Fruit fly (Drosophila melanogaster) whole organism, embryonic: ENCODE data around the gene htk.

ENCODE experiments used
- Blimp-1 ChIP-seq: fragments of 200-800 bp; sonication (Bioruptor generic); optimal IDR thresholded peaks from 3 replicates; lab custom pipeline; 2018; ENCODE audit warnings: missing biosample characterization, missing genetic modification characterization, mild to moderate bottlenecking, moderate library complexity, missing genetic modification reagents
- CG11085 ChIP-seq: fragments of 200-800 bp; sonication (Bioruptor generic); IDR thresholded peaks from 2 replicates; pipeline ENCODE4 v1.3.6; 2022; ENCODE audit warnings: missing biosample characterization, missing genetic modification characterization
- CG13296 ChIP-seq: fragments of 200-800 bp; sonication (Bioruptor generic); optimal IDR thresholded peaks from 3 replicates; lab custom pipeline; 2018; ENCODE audit warnings: missing biosample characterization, mild to moderate bottlenecking, missing genetic modification characterization
- CG14441 ChIP-seq: fragments of 200-800 bp; sonication (Bioruptor generic); IDR thresholded peaks from 2 replicates; pipeline ENCODE4 v1.3.6; 2022; ENCODE audit warnings: missing biosample characterization, missing genetic modification characterization
- CG15269 ChIP-seq: fragments of 200-800 bp; sonication (Bioruptor generic); optimal IDR thresholded peaks from 2 replicates; lab custom pipeline; 2018; ENCODE audit warnings: missing biosample characterization, mild to moderate bottlenecking, missing genetic modification characterization, moderate library complexity
- CG1602 ChIP-seq: fragments of 200-800 bp; sonication (Bioruptor generic); optimal IDR thresholded peaks from 3 replicates; lab custom pipeline; 2016; ENCODE audit warnings: missing biosample characterization, missing genetic modification characterization
- CG16815 ChIP-seq: fragments of 200-800 bp; sonication (Bioruptor generic); optimal IDR thresholded peaks from 3 replicates; lab custom pipeline; 2017; ENCODE audit warnings: missing biosample characterization, mild to moderate bottlenecking, missing genetic modification characterization
- CG18599 ChIP-seq: fragments of 200-800 bp; sonication (Bioruptor generic); optimal IDR thresholded peaks from 3 replicates; lab custom pipeline; 2017; ENCODE audit warnings: missing biosample characterization, missing genetic modification characterization, mild to moderate bottlenecking, moderate library complexity, missing genetic modification reagents
- CG2129 ChIP-seq: fragments of 200-800 bp; sonication (Bioruptor generic); IDR thresholded peaks from 2 replicates; pipeline ENCODE4 v1.3.6; 2022; ENCODE audit warnings: missing biosample characterization, missing genetic modification characterization; ENCODE audit not compliant: partially characterized antibody
- CG2202 ChIP-seq: fragments of 200-800 bp; sonication (Bioruptor generic); optimal IDR thresholded peaks from 2 replicates; lab custom pipeline; 2018; ENCODE audit warnings: missing biosample characterization, mild to moderate bottlenecking, missing genetic modification characterization
- CG2712 ChIP-seq: fragments of 200-800 bp; optimal IDR thresholded peaks from 3 replicates; lab custom pipeline; 2019; ENCODE audit warnings: missing biosample characterization, mild to moderate bottlenecking, missing genetic modification characterization, moderate library complexity
- CG3065 ChIP-seq: fragments of 200-800 bp; sonication (Bioruptor generic); optimal IDR thresholded peaks from 2 replicates; lab custom pipeline; 2016; ENCODE audit warnings: missing biosample characterization, missing genetic modification characterization
- CG31365 ChIP-seq: fragments of 200-800 bp; sonication (Bioruptor generic); optimal IDR thresholded peaks from 2 replicates; lab custom pipeline; 2018; ENCODE audit warnings: missing biosample characterization, mild to moderate bottlenecking, missing genetic modification characterization
- CG32532 ChIP-seq: fragments of 200-800 bp; sonication (Bioruptor generic); IDR thresholded peaks from 2 replicates; pipeline ENCODE4 v1.3.6; 2022; ENCODE audit warnings: missing biosample characterization, missing genetic modification characterization
- CG3281 ChIP-seq: fragments of 200-800 bp; sonication (Bioruptor generic); optimal IDR thresholded peaks from 3 replicates; lab custom pipeline; 2017; ENCODE audit warnings: missing biosample characterization, mild to moderate bottlenecking, missing genetic modification characterization
- CG33213 ChIP-seq: fragments of 200-800 bp; sonication (Bioruptor generic); optimal IDR thresholded peaks from 3 replicates; lab custom pipeline; 2016; ENCODE audit warnings: missing biosample characterization, missing genetic modification characterization
- CG34376 ChIP-seq: fragments of 200-800 bp; sonication (Bioruptor generic); optimal IDR thresholded peaks from 2 replicates; lab custom pipeline; 2018; ENCODE audit warnings: missing biosample characterization, mild to moderate bottlenecking, missing genetic modification characterization
- CG4328 ChIP-seq: fragments of 200-800 bp; sonication (Bioruptor generic); optimal IDR thresholded peaks from 3 replicates; lab custom pipeline; 2017; ENCODE audit warnings: missing biosample characterization, missing genetic modification reagents, missing genetic modification characterization
- CG4617 ChIP-seq: fragments of 200-800 bp; sonication (Bioruptor generic); optimal IDR thresholded peaks from 3 replicates; lab custom pipeline; 2016; ENCODE audit warnings: missing biosample characterization, missing genetic modification characterization, borderline replicate concordance
- CG6254 ChIP-seq: fragments of 200-800 bp; sonication (Bioruptor generic); optimal IDR thresholded peaks from 3 replicates; lab custom pipeline; 2017; ENCODE audit warnings: mild to moderate bottlenecking, missing biosample characterization, missing genetic modification reagents, missing genetic modification characterization
- CG8359 ChIP-seq: fragments of 200-800 bp; sonication (Bioruptor generic); optimal IDR thresholded peaks from 2 replicates; lab custom pipeline; 2017; ENCODE audit warnings: missing biosample characterization, mild to moderate bottlenecking, missing genetic modification characterization, borderline replicate concordance
- CG8765 ChIP-seq: fragments of 200-800 bp; sonication (Bioruptor generic); IDR thresholded peaks from 2 replicates; pipeline ENCODE4 v1.3.6; 2022; ENCODE audit warnings: missing biosample characterization, missing genetic modification characterization
- HLH54F ChIP-seq: fragments of 200-800 bp; sonication (Bioruptor generic); optimal IDR thresholded peaks from 3 replicates; lab custom pipeline; 2016; ENCODE audit warnings: missing biosample characterization, missing genetic modification characterization
- Hr39 ChIP-seq: fragments of >200 bp; optimal IDR thresholded peaks from 2 replicates; lab custom pipeline; 2017
- Nf-YC ChIP-seq: fragments of 200-800 bp; optimal IDR thresholded peaks from 3 replicates; lab custom pipeline; 2019; ENCODE audit warnings: missing biosample characterization, mild to moderate bottlenecking, missing genetic modification characterization, moderate library complexity
- Pdp1 ChIP-seq, 2 experiments: fragments of 200-800 bp; sonication (Bioruptor generic); optimal IDR thresholded peaks; 3 replicates each; lab custom pipeline; 2016; ENCODE audit warnings: missing biosample characterization in 2 of 2, missing genetic modification characterization in 2 of 2, mild to moderate bottlenecking in 1 of 2, moderate library complexity in 1 of 2
- Poxn ChIP-seq: fragments of 200-800 bp; sonication (Bioruptor generic); IDR thresholded peaks from 2 replicates; pipeline ENCODE4 v1.3.6; 2022; ENCODE audit warnings: missing biosample characterization, missing genetic modification characterization
- Ptx1 ChIP-seq: fragments of 200-800 bp; sonication (Bioruptor generic); IDR thresholded peaks from 2 replicates; pipeline ENCODE4 v1.3.6; 2022; ENCODE audit warnings: missing biosample characterization, missing genetic modification characterization
- Rx ChIP-seq: fragments of 200-800 bp; sonication (Bioruptor generic); IDR thresholded peaks from 2 replicates; pipeline ENCODE4 v1.3.6; 2022; ENCODE audit warnings: missing biosample characterization, missing genetic modification characterization
- Side ChIP-seq: fragments of 200-800 bp; sonication (Bioruptor generic); optimal IDR thresholded peaks from 2 replicates; lab custom pipeline; 2016; ENCODE audit warnings: missing biosample characterization, missing genetic modification characterization
- Sin3A ChIP-seq: fragments of >200 bp; optimal IDR thresholded peaks from 2 replicates; lab custom pipeline; 2018
- Sox100B ChIP-seq: fragments of 200-800 bp; sonication (Bioruptor generic); optimal IDR thresholded peaks from 3 replicates; lab custom pipeline; 2018; ENCODE audit warnings: missing biosample characterization, mild to moderate bottlenecking, missing genetic modification characterization
- Sry-β ChIP-seq: fragments of 200-800 bp; sonication (Bioruptor generic); optimal IDR thresholded peaks from 2 replicates; lab custom pipeline; 2018; ENCODE audit warnings: missing biosample characterization, mild to moderate bottlenecking, missing genetic modification characterization, moderate library complexity
- ab ChIP-seq: fragments of 200-800 bp; sonication (Bioruptor generic); optimal IDR thresholded peaks from 2 replicates; lab custom pipeline; 2016; ENCODE audit warnings: missing biosample characterization, missing genetic modification characterization
- abd-A ChIP-seq: fragments of 200-800 bp; sonication (Bioruptor generic); optimal IDR thresholded peaks from 3 replicates; lab custom pipeline; 2019; ENCODE audit warnings: missing biosample characterization, mild to moderate bottlenecking, missing genetic modification characterization, moderate library complexity
- ac ChIP-seq: fragments of 200-800 bp; sonication (Bioruptor generic); optimal IDR thresholded peaks from 3 replicates; lab custom pipeline; 2017; ENCODE audit warnings: missing biosample characterization, mild to moderate bottlenecking, missing genetic modification characterization
- ap ChIP-seq: fragments of 200-800 bp; sonication (Bioruptor generic); IDR thresholded peaks from 2 replicates; pipeline ENCODE4 v1.3.6; 2022; ENCODE audit warnings: missing biosample characterization, missing genetic modification characterization
- az2 ChIP-seq: fragments of 200-800 bp; sonication (Bioruptor generic); optimal IDR thresholded peaks from 3 replicates; lab custom pipeline; 2016; ENCODE audit warnings: missing biosample characterization, missing genetic modification characterization
- bab2 ChIP-seq: fragments of 200-800 bp; sonication (Bioruptor generic); optimal IDR thresholded peaks from 2 replicates; lab custom pipeline; 2016; ENCODE audit warnings: missing biosample characterization, missing genetic modification characterization
- br ChIP-seq: fragments of >200 bp; optimal IDR thresholded peaks from 2 replicates; lab custom pipeline; 2017
- ci ChIP-seq: fragments of 200-800 bp; sonication (Bioruptor generic); IDR thresholded peaks from 3 replicates; pipeline ENCODE4 v1.3.6; 2022; ENCODE audit warnings: missing biosample characterization, missing genetic modification characterization
- eyg ChIP-seq: fragments of 200-800 bp; sonication (Bioruptor generic); optimal IDR thresholded peaks from 3 replicates; lab custom pipeline; 2016; ENCODE audit warnings: missing biosample characterization, missing genetic modification characterization
- fd102C ChIP-seq: fragments of 200-800 bp; sonication (Bioruptor generic); optimal IDR thresholded peaks from 2 replicates; lab custom pipeline; 2018; ENCODE audit warnings: missing biosample characterization, mild to moderate bottlenecking, missing genetic modification characterization, moderate library complexity
- ham ChIP-seq: fragments of 200-800 bp; sonication (Bioruptor generic); IDR thresholded peaks from 2 replicates; pipeline ENCODE4 v1.3.6; 2022; ENCODE audit warnings: missing biosample characterization, missing genetic modification characterization
- hkb ChIP-seq, 2 experiments: fragments of 200-800 bp in 1 of 2; fragments of >200 bp in 1 of 2; sonication (Bioruptor generic) in 1 of 2; IDR thresholded peaks in 1 of 2; optimal IDR thresholded peaks in 1 of 2; 2 replicates each; pipeline versions ENCODE4 v1.3.6 to Lab custom; 2017 to 2022; ENCODE audit warnings: missing biosample characterization in 1 of 2, missing genetic modification characterization in 1 of 2
- jing ChIP-seq: fragments of 200-800 bp; sonication (Bioruptor generic); optimal IDR thresholded peaks from 2 replicates; lab custom pipeline; 2018; ENCODE audit warnings: missing biosample characterization, mild to moderate bottlenecking, missing genetic modification characterization
- lbe ChIP-seq: fragments of 200-800 bp; sonication (Bioruptor generic); optimal IDR thresholded peaks from 2 replicates; lab custom pipeline; 2016; ENCODE audit warnings: missing biosample characterization, mild to moderate bottlenecking, missing genetic modification characterization
- maf-S ChIP-seq: fragments of 200-800 bp; sonication (Bioruptor generic); optimal IDR thresholded peaks from 2 replicates; lab custom pipeline; 2016; ENCODE audit warnings: missing biosample characterization, missing genetic modification characterization
- slp2 ChIP-seq: fragments of 200-800 bp; sonication (Bioruptor generic); optimal IDR thresholded peaks from 2 replicates; lab custom pipeline; 2016; ENCODE audit warnings: missing biosample characterization, missing genetic modification characterization
- sqz ChIP-seq: fragments of 200-800 bp; sonication (Bioruptor generic); optimal IDR thresholded peaks from 3 replicates; lab custom pipeline; 2018; ENCODE audit warnings: missing biosample characterization, mild to moderate bottlenecking, missing genetic modification characterization

The htk gene

dm6 chrX:18863748-18864482 lies 20.5 kb downstream of the htk start, which contains the start of the genes CG7326 and Dora (continued):
- TF ChIP-seq CG4617 (GFP tag; lab: Kevin White, UChicago) (peak; percentile 54), abd-A (tag; lab: Kevin White, UChicago) (no peak), maf-S (GFP tag; lab: Kevin White, UChicago) (no peak), ab (GFP tag; lab: Kevin White, UChicago) (no peak), CG2129 (peak; percentile 68; the same call in 1 of the 2 replicates), hkb (optimal IDR thresholded peaks at IDR 0.05; lab: Kevin White, UChicago) (no peak), hkb (GFP tag; IDR thresholded peaks at IDR 0.05; lab: Robert Waterston, UW) (no peak), CG14441 (GFP tag; lab: Robert Waterston, UW) (no peak), CG6254 (GFP tag; lab: Kevin White, UChicago) (no peak), CG32532 (0 out of 2 replicates have a peak, but pooled peaks have one; percentile 6), Ptx1 (GFP tag; lab: Robert Waterston, UW) (no peak), CG8765 (GFP tag; lab: Robert Waterston, UW) (no peak), CG1602 (GFP tag; lab: Kevin White, UChicago) (no peak), HLH54F (no peak), CG34376 (GFP tag; lab: Kevin White, UChicago) (peak; percentile 44), CG18599 (no peak), CG13296 (GFP tag; lab: Kevin White, UChicago) (no peak), CG16815 (no peak), CG4328 (GFP tag; lab: Kevin White, UChicago) (no peak), CG11085 (no peak), bab2 (no peak), Nf-YC (no peak), slp2 (GFP tag; lab: Kevin White, UChicago) (no peak), fd102C (GFP tag; lab: Kevin White, UChicago) (no peak), lbe (GFP tag; lab: Kevin White, UChicago) (peak; percentile 25), Hr39 (lab: Kevin White, UChicago) (no peak), CG31365 (no peak), Sin3A (lab: Kevin White, UChicago) (peak; percentile 50), az2 (GFP tag; lab: Kevin White, UChicago) (no peak), CG3281 (GFP tag; lab: Kevin White, UChicago) (peak; percentile 5), ac (GFP tag; lab: Kevin White, UChicago) (no peak), Sry-β (no peak), Side (GFP tag; lab: Kevin White, UChicago) (no peak), CG2712 (tag; lab: Kevin White, UChicago) (peak; percentile 63), ham (GFP tag; lab: Robert Waterston, UW) (no peak), sqz (GFP tag; lab: Kevin White, UChicago) (no peak), CG15269 (tag; lab: Kevin White, UChicago) (no peak), jing (GFP tag; lab: Kevin White, UChicago) (no peak), CG33213 (GFP tag; lab: Kevin White, UChicago) (peak; percentile 64), CG3065 (GFP tag; lab: Kevin White, UChicago) (no peak), Sox100B (no peak), eyg (GFP tag; lab: Kevin White, UChicago) (no peak), br (lab: Kevin White, UChicago) (no peak), ap (GFP tag; lab: Robert Waterston, UW) (no peak), Blimp-1 (GFP tag; lab: Kevin White, UChicago) (no peak), CG8359 (GFP tag; lab: Kevin White, UChicago) (no peak), Poxn (GFP tag; lab: Robert Waterston, UW) (no peak), ci (GFP tag; lab: Robert Waterston, UW) (peak; percentile 54; the same call in 2 of the 3 replicates), CG2202 (no peak), Rx (no peak), Pdp1 (GFP tag; optimal IDR thresholded peaks at IDR 0.05; lab: Kevin White, UChicago) (peak in 1 of 2 experiments; percentile 4)
